Worm (Caenorhabditis elegans): ENCODE results near the gene F59B1.6.
A peak's percentile ranks its signal among the peaks of the same experiment; 100 is the strongest.

F59B1.6 gene

DNA sequence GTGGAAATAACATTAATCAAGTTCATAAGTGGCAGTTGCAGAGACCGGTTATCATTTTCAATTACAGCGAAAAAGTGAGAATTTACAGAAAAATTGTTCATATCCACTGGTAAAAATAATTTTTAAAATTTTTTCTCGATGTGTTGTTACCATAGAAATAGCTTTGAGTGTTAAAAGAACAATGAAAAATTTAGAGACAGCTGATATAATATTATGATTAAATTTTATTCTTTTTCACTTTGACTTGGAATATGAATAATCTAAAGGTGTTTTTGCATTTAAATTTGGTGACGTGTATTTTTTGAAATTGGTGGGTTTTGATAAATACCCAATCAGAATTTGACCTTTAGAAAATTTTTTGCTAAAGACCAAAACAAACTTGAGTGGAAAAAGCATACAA is at the start of gene F59B1.6:
F59B1.6 (minus strand) TSS at position 101 of the 400 bp plus-strand sequence.
- TF ChIP-seq nhr-102 (tag; optimal IDR thresholded peaks at IDR 0.05) (no peak), zfp-3 (GFP tag; conservative IDR thresholded peaks at IDR 0.05) (no peak), attf-4 (tag; optimal IDR thresholded peaks at IDR 0.05) (no peak), duxl-1 (tag; optimal IDR thresholded peaks at IDR 0.05; ENCODE audit: poor library complexity) (no peak), lin-13 (GFP tag; optimal IDR thresholded peaks at IDR 0.05) (no peak), Y5F2A.4 (GFP tag; optimal IDR thresholded peaks at IDR 0.05) (no peak), nhr-25 (tag; optimal IDR thresholded peaks at IDR 0.05; ENCODE audit: borderline replicate concordance, insufficient read depth) (no peak), mxl-3 (GFP tag; optimal IDR thresholded peaks at IDR 0.05) (no peak), egl-27 (tag; optimal IDR thresholded peaks at IDR 0.05) (no peak), sdz-12 (GFP tag; optimal IDR thresholded peaks at IDR 0.05) (no peak), ceh-44 (GFP tag; IDR thresholded peaks at IDR 0.05) (no peak), Y105C5A.15 (GFP tag; IDR thresholded peaks at IDR 0.05) (no peak), ceh-82 (tag; optimal IDR thresholded peaks at IDR 0.05) (no peak)

DNA sequence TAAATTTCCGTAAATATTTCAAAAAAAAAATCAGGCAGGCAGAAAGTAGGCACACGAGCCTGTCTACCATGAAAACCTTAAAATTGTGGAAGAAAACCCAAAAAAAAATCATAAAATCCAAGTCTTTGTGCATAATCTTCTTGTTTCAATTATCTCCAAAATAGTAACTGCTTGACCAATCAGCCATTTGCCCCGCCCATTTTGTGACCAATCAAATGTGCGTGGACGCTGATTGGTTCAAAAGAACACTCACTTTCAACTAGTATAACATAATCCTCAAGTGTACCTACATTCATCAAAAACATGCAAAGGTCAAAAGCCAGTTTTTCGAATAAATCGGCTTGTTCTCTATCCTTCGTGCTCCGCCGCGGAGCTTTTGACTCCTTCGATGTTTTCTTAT is 47.0 kb upstream of the F59B1.6 start:
- TF ChIP-seq aha-1 (tag) (peak; percentile 51), sdz-12 (GFP tag; optimal IDR thresholded peaks at IDR 0.05) (no peak), unc-62 (GFP tag; optimal IDR thresholded peaks at IDR 0.05 in 1 of 2) (peak in 1 of 2 experiments; percentile 71), unc-62 (tag; optimal IDR thresholded peaks at IDR 0.05) (no peak)

DNA sequence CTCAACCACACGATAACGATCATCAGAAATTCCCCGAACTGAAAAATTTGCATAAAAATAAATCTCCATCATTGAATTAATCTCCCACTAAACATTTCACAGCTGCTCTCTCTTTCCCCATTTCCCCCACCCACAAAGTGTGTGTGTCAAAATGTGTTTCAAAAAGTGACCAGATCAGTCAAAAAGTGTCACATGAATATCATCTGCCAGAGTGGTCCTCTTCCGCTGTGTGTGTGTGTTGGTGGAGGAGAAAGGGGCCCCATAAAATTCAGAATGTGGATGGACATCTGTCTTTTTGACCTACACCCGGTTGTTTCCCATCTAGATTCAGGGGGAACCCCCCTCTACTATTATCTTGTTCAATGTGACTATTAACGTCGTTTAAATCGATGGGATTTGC is 45.7 kb upstream of the F59B1.6 start:
- TF ChIP-seq nhr-11 (tag; optimal IDR thresholded peaks at IDR 0.05) (peak; percentile 16), hlh-11 (tag; optimal IDR thresholded peaks at IDR 0.05) (peak; percentile 41), nhr-25 (tag; optimal IDR thresholded peaks at IDR 0.05; ENCODE audit: borderline replicate concordance, insufficient read depth) (no peak), hlh-30 (tag; optimal IDR thresholded peaks at IDR 0.05; ENCODE audit: insufficient read depth) (peak; percentile 45)

DNA sequence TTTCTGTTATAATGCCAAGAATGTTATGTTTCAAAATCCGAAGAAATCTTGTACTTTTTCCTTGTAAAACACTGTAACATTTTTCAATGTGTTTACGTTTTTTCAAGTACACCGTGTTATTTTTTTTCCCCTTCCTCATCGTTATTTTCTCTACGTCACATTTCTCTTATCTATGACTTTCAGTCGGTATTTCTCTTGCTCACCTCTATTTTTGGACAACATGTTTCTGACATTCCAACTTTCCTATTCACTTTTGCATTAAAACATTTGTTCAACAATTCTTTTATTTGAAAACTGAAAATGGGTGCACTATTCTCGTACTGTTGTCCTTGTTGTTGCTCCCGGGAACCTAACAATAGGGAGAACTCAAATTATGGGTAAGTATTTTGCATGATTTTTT is 41.6 kb upstream of the F59B1.6 start, which contains the start of gene pals-33:
pals-33 (plus strand) TSS at position 301 of the 400 bp plus-strand sequence.
- no peak for TF ChIP-seq daf-16 (GFP tag; optimal IDR thresholded peaks at IDR 0.05)
- peak; percentile 56 for TF ChIP-seq daf-16 (tag; optimal IDR thresholded peaks at IDR 0.05)
- TF ChIP-seq aha-1 (tag), result peak; percentile 27
- TF ChIP-seq nhr-102 (tag; optimal IDR thresholded peaks at IDR 0.05), result no peak

DNA sequence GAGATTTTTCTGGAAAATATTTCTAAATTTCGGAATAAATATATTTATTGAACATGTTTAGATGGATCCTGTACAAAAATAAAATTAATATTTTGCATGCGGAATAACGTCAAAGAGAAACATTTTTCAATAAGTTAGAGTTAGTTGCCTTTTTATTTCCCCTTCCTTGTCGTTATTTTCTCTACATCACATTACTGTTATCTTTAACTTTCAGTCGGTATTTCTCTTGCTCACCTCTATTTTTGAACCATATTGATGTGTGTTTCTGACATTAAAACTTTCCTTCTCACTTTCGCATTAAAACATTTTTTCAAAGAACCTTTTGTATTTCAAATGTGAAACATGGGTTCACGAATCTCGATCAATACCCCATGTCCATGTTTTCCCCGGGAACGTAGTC is 39.0 kb upstream of the F59B1.6 start, which contains the start of gene Y39H10B.3:
Y39H10B.3 (plus strand) TSS at position 301 of the 400 bp plus-strand sequence.
- no peak for TF ChIP-seq unc-39 (tag; optimal IDR thresholded peaks at IDR 0.05)
- TF ChIP-seq hlh-11 (tag; optimal IDR thresholded peaks at IDR 0.05), result no peak
- TF ChIP-seq unc-62 (GFP tag; optimal IDR thresholded peaks at IDR 0.05 in 1 of 2), result no peak
- no peak for TF ChIP-seq unc-62 (tag; optimal IDR thresholded peaks at IDR 0.05)
- no peak for TF ChIP-seq vab-7 (GFP tag; IDR thresholded peaks at IDR 0.05)
- TF ChIP-seq nhr-77 (tag; optimal IDR thresholded peaks at IDR 0.05), result no peak
- TF ChIP-seq fos-1 (tag; optimal IDR thresholded peaks at IDR 0.05), result no peak
- TF ChIP-seq Y48G9A.11 (GFP tag; IDR thresholded peaks at IDR 0.05), result no peak
- no peak for TF ChIP-seq daf-12 (tag; optimal IDR thresholded peaks at IDR 0.05)
- TF ChIP-seq nhr-48 (tag; optimal IDR thresholded peaks at IDR 0.05), result no peak
- no peak for TF ChIP-seq dmd-9 (GFP tag; IDR thresholded peaks at IDR 0.05)
- no peak for TF ChIP-seq dmd-8 (GFP tag; IDR thresholded peaks at IDR 0.05)
- TF ChIP-seq zip-11 (GFP tag; IDR thresholded peaks at IDR 0.05), result no peak
- no peak for TF ChIP-seq hmg-1.1 (GFP tag; IDR thresholded peaks at IDR 0.05)
- TF ChIP-seq F49E8.2 (tag; optimal IDR thresholded peaks at IDR 0.05; ENCODE audit: borderline replicate concordance), result no peak
- TF ChIP-seq ceh-82 (tag; optimal IDR thresholded peaks at IDR 0.05), result no peak
- TF ChIP-seq ceh-32 (tag; optimal IDR thresholded peaks at IDR 0.05; ENCODE audit: poor library complexity), result no peak
- TF ChIP-seq lim-7 (GFP tag; IDR thresholded peaks at IDR 0.05), result no peak
- no peak for TF ChIP-seq ces-1 (GFP tag; optimal IDR thresholded peaks at IDR 0.05)
- no peak for TF ChIP-seq ztf-11 (tag; optimal IDR thresholded peaks at IDR 0.05)
- TF ChIP-seq nhr-237 (tag; optimal IDR thresholded peaks at IDR 0.05), result no peak

All from whole organism, L4 larva.